Fruit fly (Drosophila melanogaster): ENCODE measurements around the gene CG11899.
A peak's percentile ranks its signal among the peaks of the same experiment; 100 is the strongest.

The CG11899 gene

DNA sequence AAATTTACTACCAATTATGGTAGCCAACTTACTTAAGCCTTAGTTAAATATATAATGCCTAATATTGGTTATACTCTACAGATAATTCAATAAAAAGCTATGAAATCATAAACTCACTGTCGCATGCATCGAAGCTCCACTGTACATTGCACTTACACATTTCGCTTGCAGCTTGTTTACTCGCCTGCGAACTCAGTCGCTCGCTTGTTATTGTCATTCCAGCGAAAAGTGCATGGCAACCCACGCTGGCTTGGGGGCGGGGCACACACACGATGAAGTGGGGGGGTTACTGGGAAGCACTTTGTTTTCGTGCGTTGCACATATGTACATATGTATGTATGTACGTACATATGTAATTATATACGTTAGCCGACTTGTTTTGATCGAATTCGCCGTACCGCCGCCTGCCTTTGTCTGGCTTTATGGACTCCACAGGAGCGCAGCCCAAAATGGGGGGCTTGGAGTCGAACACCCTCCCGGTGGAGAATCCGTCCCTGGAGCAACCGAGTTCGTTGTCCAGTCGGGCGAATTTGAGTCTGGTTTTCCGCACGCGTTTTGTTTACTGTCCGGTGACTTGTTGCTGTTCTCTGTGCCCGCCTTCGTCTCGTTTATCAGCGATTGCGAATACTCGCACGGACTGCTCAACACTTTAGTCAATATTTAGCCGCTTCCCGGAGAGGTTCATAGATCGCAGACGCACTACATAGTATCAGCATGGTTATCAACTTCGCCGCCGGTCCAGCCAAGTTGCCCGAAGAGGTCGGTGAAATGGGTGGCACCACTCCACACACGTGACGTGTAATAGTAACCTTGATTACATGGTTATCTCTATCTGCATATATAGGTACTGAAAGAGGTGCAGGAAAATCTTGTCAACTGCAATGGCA is at the start of gene CG11899:
Gene CG11899 (plus strand): TSS at position 648 of the 887 bp plus-strand sequence.
- TF ChIP-seq corto (GFP tag; optimal IDR thresholded peaks at IDR 0.05) (peak; percentile 77), sens (GFP tag) (peak; percentile 63), amos (GFP tag; IDR thresholded peaks at IDR 0.05; ENCODE audit: partially characterized antibody) (0 out of 2 replicates have a peak, but pooled peaks have one; percentile 17), Ets65A (GFP tag) (peak; percentile 53), lab (GFP tag; optimal IDR thresholded peaks at IDR 0.05) (peak; percentile 21), Dbx (GFP tag; IDR thresholded peaks at IDR 0.05) (peak; percentile 45; the same call in 1 of the 3 replicates), gt (GFP tag; IDR thresholded peaks at IDR 0.05) (no peak), cg (GFP tag; optimal IDR thresholded peaks at IDR 0.05) (no peak), slbo (GFP tag; IDR thresholded peaks at IDR 0.05) (0 out of 2 replicates have a peak, but pooled peaks have one; percentile 32), tin (GFP tag; optimal IDR thresholded peaks at IDR 0.05) (peak; percentile 9), CG4404 (GFP tag; IDR thresholded peaks at IDR 0.05) (peak; percentile 21; the same call in 1 of the 2 replicates), Dip2 (GFP tag; IDR thresholded peaks at IDR 0.05) (no peak), NFAT (GFP tag; IDR thresholded peaks at IDR 0.05) (0 out of 2 replicates have a peak, but pooled peaks have one; percentile 23), CG12744 (GFP tag; optimal IDR thresholded peaks at IDR 0.05) (no peak), lbe (GFP tag; optimal IDR thresholded peaks at IDR 0.05) (peak; percentile 85), kay (GFP tag; optimal IDR thresholded peaks at IDR 0.05) (no peak), ara (GFP tag; IDR thresholded peaks at IDR 0.05) (peak; percentile 40; the same call in 1 of the 2 replicates), Drgx (GFP tag; IDR thresholded peaks at IDR 0.05) (peak; percentile 75), CG32532 (GFP tag; IDR thresholded peaks at IDR 0.05) (peak; percentile 60), CG4360 (GFP tag; IDR thresholded peaks at IDR 0.05) (0 out of 2 replicates have a peak, but pooled peaks have one; percentile 34), CG9932 (GFP tag; IDR thresholded peaks at IDR 0.05) (0 out of 2 replicates have a peak, but pooled peaks have one; percentile 32), CG13894 (tag; optimal IDR thresholded peaks at IDR 0.05) (no peak), Bgb (GFP tag; IDR thresholded peaks at IDR 0.05; ENCODE audit: partially characterized antibody) (0 out of 2 replicates have a peak, but pooled peaks have one; percentile 42), Med (GFP tag) (peak; percentile 79), lmd (GFP tag; IDR thresholded peaks at IDR 0.05) (peak; percentile 23; the same call in 1 of the 2 replicates), Xrp1 (GFP tag; IDR thresholded peaks at IDR 0.05) (peak; percentile 36; the same call in 1 of the 2 replicates), Rfx (GFP tag; IDR thresholded peaks at IDR 0.05) (peak; percentile 35; the same call in 1 of the 2 replicates), Hr78 (GFP tag; optimal IDR thresholded peaks at IDR 0.05) (peak in 1 of 2 experiments; percentile 37), Bdp1 (GFP tag; optimal IDR thresholded peaks at IDR 0.05) (no peak), bab2 (GFP tag; optimal IDR thresholded peaks at IDR 0.05) (peak; percentile 7), mam (GFP tag; optimal IDR thresholded peaks at IDR 0.05) (peak; percentile 7), CG18599 (GFP tag; optimal IDR thresholded peaks at IDR 0.05) (peak; percentile 12), Gug (GFP tag; IDR thresholded peaks at IDR 0.05) (peak; percentile 75; the same call in 3 of the 4 replicates), TFAM (GFP tag; optimal IDR thresholded peaks at IDR 0.05) (no peak), cwo (GFP tag; optimal IDR thresholded peaks at IDR 0.05) (peak; percentile 89), nom (GFP tag; optimal IDR thresholded peaks at IDR 0.05) (peak; percentile 89), bsh (GFP tag; optimal IDR thresholded peaks at IDR 0.05) (peak in 1 of 2 experiments; percentile 47), CG2120 (GFP tag; optimal IDR thresholded peaks at IDR 0.05) (peak; percentile 15), HHEX (GFP tag; optimal IDR thresholded peaks at IDR 0.05) (no peak), row (GFP tag; IDR thresholded peaks at IDR 0.05) (0 out of 3 replicates have a peak, but pooled peaks have one; percentile 12), sug (tag; optimal IDR thresholded peaks at IDR 0.05) (peak; percentile 46), CG13287 (GFP tag; IDR thresholded peaks at IDR 0.05; ENCODE audit: partially characterized antibody) (no peak)

All from whole organism, embryonic.